Worm (Caenorhabditis elegans) whole organism, L4 larva: ENCODE results near the gene F42C5.6.

Experiments used
- D1046.2 ChIP-seq: fragments of 200-800 bp; sonication (Bioruptor generic); IDR thresholded peaks from 2 replicates; pipeline ENCODE4 v1.3.6; 2022; ENCODE audit warnings: missing genetic modification characterization, missing compliant biosample characterization
- F37D6.2 ChIP-seq: sonication (generic microtip); optimal IDR thresholded peaks from 2 replicates; lab custom pipeline; 2016; ENCODE audit warnings: mild to moderate bottlenecking, missing genetic modification characterization, missing compliant biosample characterization
- F44E2.7 ChIP-seq: fragments of 200-800 bp; sonication (Bioruptor generic); IDR thresholded peaks from 2 replicates; pipeline ENCODE4 v2.1.2; 2022; ENCODE audit warnings: missing genetic modification characterization, missing compliant biosample characterization
- Y105C5A.15 ChIP-seq: fragments of 200-800 bp; sonication (Bioruptor generic); IDR thresholded peaks from 2 replicates; pipeline ENCODE4 v1.3.6; 2022; ENCODE audit warnings: missing genetic modification characterization, missing compliant biosample characterization
- ZK337.2 ChIP-seq: fragments of 200-800 bp; sonication (Bioruptor generic); IDR thresholded peaks from 2 replicates; pipeline ENCODE4 v1.3.6; 2022; ENCODE audit warnings: missing genetic modification reagents, missing genetic modification characterization, missing compliant biosample characterization
- aha-1 ChIP-seq: fragments of 150-350 bp; peaks from one replicate; lab custom pipeline; 2014; ENCODE audit warnings: missing biosample characterization, missing genetic modification characterization
- ceh-20 ChIP-seq: fragments of 200-800 bp; sonication (Bioruptor generic); IDR thresholded peaks from 2 replicates; pipeline ENCODE4 v1.3.6; 2022; ENCODE audit warnings: missing genetic modification reagents, missing genetic modification characterization, missing compliant biosample characterization
- ceh-62 ChIP-seq: sonication (generic microtip); optimal IDR thresholded peaks from 2 replicates; lab custom pipeline; 2017; ENCODE audit warnings: missing biosample characterization, missing genetic modification characterization
- ctbp-1 ChIP-seq: fragments of 200-800 bp; sonication (Bioruptor generic); IDR thresholded peaks from 2 replicates; pipeline ENCODE4 v1.3.6; 2022; ENCODE audit warnings: missing genetic modification reagents, missing genetic modification characterization, missing compliant biosample characterization
- daf-12 ChIP-seq: fragments of 150-350 bp; optimal IDR thresholded peaks from 2 replicates; lab custom pipeline; 2014; ENCODE audit warnings: missing biosample characterization, missing genetic modification reagents, missing genetic modification characterization
- daf-16 ChIP-seq, 3 experiments: sonication (generic microtip); optimal IDR thresholded peaks; 2 replicates each; lab custom pipeline; 2016 to 2017; ENCODE audit warnings: missing genetic modification characterization in 3 of 3, missing genetic modification reagents in 3 of 3, mild to moderate bottlenecking in 2 of 3, missing compliant biosample characterization in 2 of 3, missing biosample characterization in 1 of 3, moderate library complexity in 1 of 3
- dmd-6 ChIP-seq: fragments of 200-800 bp; sonication (Bioruptor generic); IDR thresholded peaks from 2 replicates; pipeline ENCODE4 v1.3.6; 2022; ENCODE audit warnings: missing genetic modification reagents, missing genetic modification characterization, missing compliant biosample characterization
- dmd-9 ChIP-seq: fragments of 200-800 bp; sonication (Bioruptor generic); IDR thresholded peaks from 2 replicates; pipeline ENCODE4 v1.3.6; 2022; ENCODE audit warnings: missing genetic modification reagents, missing genetic modification characterization, missing compliant biosample characterization
- dve-1 ChIP-seq: sonication (generic microtip); optimal IDR thresholded peaks from 2 replicates; lab custom pipeline; 2017; ENCODE audit warnings: antibody characterized with exemption, mild to moderate bottlenecking, missing genetic modification characterization, missing compliant biosample characterization; ENCODE audit not compliant: insufficient read depth
- fkh-10 ChIP-seq: fragments of 150-350 bp; optimal IDR thresholded peaks from 2 replicates; lab custom pipeline; 2014; ENCODE audit warnings: missing biosample characterization, missing genetic modification reagents, missing genetic modification characterization
- fos-1 ChIP-seq: fragments of 150-350 bp; optimal IDR thresholded peaks from 2 replicates; lab custom pipeline; 2014; ENCODE audit warnings: missing biosample characterization, missing genetic modification characterization
- hlh-11 ChIP-seq: fragments of 200-800 bp; sonication (Bioruptor generic); optimal IDR thresholded peaks from 2 replicates; lab custom pipeline; 2018; ENCODE audit warnings: mild to moderate bottlenecking, missing genetic modification characterization, missing compliant biosample characterization
- hlh-30 ChIP-seq: sonication (generic microtip); optimal IDR thresholded peaks from 2 replicates; lab custom pipeline; 2017; ENCODE audit warnings: antibody characterized with exemption, mild to moderate bottlenecking, missing genetic modification characterization, missing compliant biosample characterization; ENCODE audit not compliant: insufficient read depth
- lin-13 ChIP-seq: fragments of 150-350 bp; optimal IDR thresholded peaks from 2 replicates; lab custom pipeline; 2014; ENCODE audit warnings: missing biosample characterization, missing genetic modification reagents, missing genetic modification characterization
- lin-39 ChIP-seq: fragments of 150-350 bp; optimal IDR thresholded peaks from 2 replicates; lab custom pipeline; 2014; ENCODE audit warnings: missing biosample characterization, missing genetic modification reagents, missing genetic modification characterization
- lir-3 ChIP-seq: sonication (generic microtip); optimal IDR thresholded peaks from 2 replicates; lab custom pipeline; 2016; ENCODE audit warnings: mild to moderate bottlenecking, missing genetic modification characterization, missing compliant biosample characterization
- lsy-2 ChIP-seq, 2 experiments: fragments of 150-350 bp in 1 of 2; sonication (generic microtip) in 1 of 2; optimal IDR thresholded peaks; 2 replicates each; lab custom pipeline; 2014 to 2017; ENCODE audit warnings: missing biosample characterization in 2 of 2, missing genetic modification characterization in 2 of 2
- madf-5 ChIP-seq, 2 experiments: fragments of 200-800 bp; sonication (Bioruptor generic); IDR thresholded peaks; 2 replicates each; pipeline ENCODE4 v1.3.6; 2022; ENCODE audit warnings: missing compliant biosample characterization in 2 of 2, missing genetic modification characterization in 2 of 2
- mep-1 ChIP-seq: fragments of 150-350 bp; sonication (generic microtip); optimal IDR thresholded peaks from 3 replicates; lab custom pipeline; 2014; ENCODE audit warnings: missing biosample characterization, missing genetic modification characterization
- mes-2 ChIP-seq: sonication (generic microtip); optimal IDR thresholded peaks from 2 replicates; lab custom pipeline; 2016; ENCODE audit warnings: missing genotype, mild to moderate bottlenecking, missing genetic modification characterization, missing compliant biosample characterization; ENCODE audit not compliant: poor library complexity, severe bottlenecking
- mxl-3 ChIP-seq: fragments of 200-800 bp; sonication (Bioruptor generic); optimal IDR thresholded peaks from 2 replicates; lab custom pipeline; 2018; ENCODE audit warnings: mild to moderate bottlenecking, missing genetic modification characterization, missing compliant biosample characterization
- nhr-10 ChIP-seq: fragments of 150-350 bp; optimal IDR thresholded peaks from 2 replicates; lab custom pipeline; 2014; ENCODE audit warnings: missing biosample characterization, missing genetic modification characterization
- nhr-11 ChIP-seq: fragments of 150-350 bp; optimal IDR thresholded peaks from 2 replicates; lab custom pipeline; 2014; ENCODE audit warnings: missing biosample characterization, missing genetic modification characterization
- nhr-237 ChIP-seq: sonication (generic microtip); optimal IDR thresholded peaks from 2 replicates; lab custom pipeline; 2017; ENCODE audit warnings: missing biosample characterization, missing genetic modification characterization
- nhr-25 ChIP-seq: sonication (generic microtip); optimal IDR thresholded peaks from 2 replicates; lab custom pipeline; 2017; ENCODE audit warnings: missing genetic modification characterization, mild to moderate bottlenecking, missing compliant biosample characterization, antibody characterized with exemption, moderate library complexity, borderline replicate concordance; ENCODE audit not compliant: insufficient read depth
- nhr-28 ChIP-seq: fragments of 150-350 bp; optimal IDR thresholded peaks from 2 replicates; lab custom pipeline; 2014; ENCODE audit warnings: missing biosample characterization, missing genetic modification characterization
- nhr-6 ChIP-seq: fragments of 150-350 bp; optimal IDR thresholded peaks from 2 replicates; lab custom pipeline; 2014; ENCODE audit warnings: missing biosample characterization, missing genetic modification characterization
- nhr-76 ChIP-seq: fragments of 150-350 bp; optimal IDR thresholded peaks from 2 replicates; lab custom pipeline; 2014; ENCODE audit warnings: missing biosample characterization, missing genetic modification characterization
- nhr-77 ChIP-seq: fragments of 150-350 bp; optimal IDR thresholded peaks from 2 replicates; lab custom pipeline; 2014; ENCODE audit warnings: missing biosample characterization, missing genetic modification characterization
- pqm-1 ChIP-seq: sonication (generic microtip); optimal IDR thresholded peaks from 2 replicates; lab custom pipeline; 2017; ENCODE audit warnings: missing biosample characterization, missing genetic modification characterization
- saeg-2 ChIP-seq: fragments of 200-800 bp; sonication (Bioruptor generic); IDR thresholded peaks from 2 replicates; pipeline ENCODE4 v1.3.6; 2022; ENCODE audit warnings: missing genetic modification reagents, missing genetic modification characterization, missing compliant biosample characterization
- set-16 ChIP-seq: fragments of 200-800 bp; sonication (Bioruptor generic); IDR thresholded peaks from 2 replicates; pipeline ENCODE4 v1.3.6; 2022; ENCODE audit warnings: missing genetic modification reagents, missing genetic modification characterization, missing compliant biosample characterization
- spr-1 ChIP-seq: sonication (generic microtip); optimal IDR thresholded peaks from 2 replicates; lab custom pipeline; 2016; ENCODE audit warnings: mild to moderate bottlenecking, missing genetic modification characterization, missing compliant biosample characterization
- unc-39 ChIP-seq: sonication (generic microtip); optimal IDR thresholded peaks from 2 replicates; lab custom pipeline; 2017; ENCODE audit warnings: missing biosample characterization, missing genetic modification characterization
- unc-62 ChIP-seq, 3 experiments: fragments of 150-350 bp in 1 of 3; sonication (generic microtip); optimal IDR thresholded peaks in 2 of 3; peaks in 1 of 3; 1 replicate in 1 of 3; 2 replicates in 2 of 3; lab custom pipeline; 2014 to 2017; ENCODE audit warnings: missing biosample characterization in 3 of 3, missing genetic modification characterization in 3 of 3, missing genetic modification reagents in 3 of 3, missing genotype in 1 of 3
- zag-1 ChIP-seq: fragments of 150-350 bp; optimal IDR thresholded peaks from 2 replicates; lab custom pipeline; 2014; ENCODE audit warnings: missing biosample characterization, missing genetic modification characterization
- ztf-11 ChIP-seq: fragments of 150-350 bp; optimal IDR thresholded peaks from 2 replicates; lab custom pipeline; 2014; ENCODE audit warnings: missing biosample characterization, missing genetic modification characterization
- ztf-7 ChIP-seq: fragments of 150-350 bp; optimal IDR thresholded peaks from 2 replicates; lab custom pipeline; 2014; ENCODE audit warnings: missing biosample characterization, missing genetic modification characterization

Gene F42C5.6

DNA sequence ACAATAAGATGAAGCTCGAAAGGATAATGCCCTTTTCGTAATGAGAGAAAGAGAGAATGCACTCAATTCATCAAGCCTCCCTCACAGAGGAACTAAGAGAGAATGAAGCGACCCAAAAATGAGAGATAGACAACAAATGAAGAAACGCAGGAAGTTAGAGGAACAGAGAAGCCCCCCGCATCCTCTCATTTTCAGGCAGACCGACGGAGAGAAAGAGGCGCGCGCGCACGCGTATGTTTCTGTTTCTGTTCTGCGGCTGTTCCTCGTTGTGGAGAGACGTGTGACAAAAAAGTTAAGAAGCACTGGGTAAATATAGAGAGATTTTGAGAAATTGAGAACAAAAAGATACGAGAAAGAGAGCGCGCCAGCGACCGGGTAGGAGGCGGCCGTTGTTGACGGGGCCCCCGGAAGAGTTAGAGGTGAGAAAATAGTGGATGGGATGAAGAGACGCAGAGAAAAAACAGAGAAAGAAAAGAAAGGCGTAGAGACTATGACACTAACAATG, 11.1 kb upstream of the F42C5.6 start (continued):
- TF ChIP-seq hlh-11 (tag; lab: Kevin White, UChicago) (peak; percentile 97), mep-1 (tag; lab: Kevin White, UChicago) (peak; percentile 86), mes-2 (tag; lab: Kevin White, UChicago) (peak; percentile 44), nhr-11 (peak; percentile 84), ZK337.2 (GFP tag; lab: Robert Waterston, UW) (no peak), daf-16 (GFP tag; optimal IDR thresholded peaks at IDR 0.05; lab: Kevin White, UChicago) (peak; percentile 10 to 97), daf-16 (tag; optimal IDR thresholded peaks at IDR 0.05; lab: Kevin White, UChicago) (peak; percentile 74), ztf-11 (tag; lab: Kevin White, UChicago) (no peak), ceh-20 (GFP tag; lab: Robert Waterston, UW) (peak; percentile 89), nhr-28 (tag; lab: Kevin White, UChicago) (peak; percentile 88), nhr-25 (tag; lab: Kevin White, UChicago) (peak; percentile 9), pqm-1 (tag; lab: Kevin White, UChicago) (no peak), nhr-77 (peak; percentile 36), lin-13 (peak; percentile 41), lsy-2 (tag; optimal IDR thresholded peaks at IDR 0.05; lab: Kevin White, UChicago) (peak; percentile 40 to 74), nhr-237 (tag; lab: Kevin White, UChicago) (no peak), lin-39 (tag; lab: Kevin White, UChicago) (no peak), ctbp-1 (peak; percentile 89), saeg-2 (GFP tag; lab: Robert Waterston, UW) (0 out of 2 replicates have a peak, but pooled peaks have one; percentile 22), aha-1 (tag; lab: Kevin White, UChicago) (peak; percentile 99), unc-39 (tag; lab: Kevin White, UChicago) (no peak), daf-12 (tag; lab: Kevin White, UChicago) (no peak), fkh-10 (GFP tag; lab: Kevin White, UChicago) (peak; percentile 81), ztf-7 (peak; percentile 12), unc-62 (GFP tag; optimal IDR thresholded peaks at IDR 0.05 in 1 of 2; lab: Kevin White, UChicago) (peak in 1 of 2 experiments; percentile 91), unc-62 (tag; optimal IDR thresholded peaks at IDR 0.05; lab: Kevin White, UChicago) (no peak), dmd-6 (GFP tag; lab: Robert Waterston, UW) (peak; percentile 87)

DNA sequence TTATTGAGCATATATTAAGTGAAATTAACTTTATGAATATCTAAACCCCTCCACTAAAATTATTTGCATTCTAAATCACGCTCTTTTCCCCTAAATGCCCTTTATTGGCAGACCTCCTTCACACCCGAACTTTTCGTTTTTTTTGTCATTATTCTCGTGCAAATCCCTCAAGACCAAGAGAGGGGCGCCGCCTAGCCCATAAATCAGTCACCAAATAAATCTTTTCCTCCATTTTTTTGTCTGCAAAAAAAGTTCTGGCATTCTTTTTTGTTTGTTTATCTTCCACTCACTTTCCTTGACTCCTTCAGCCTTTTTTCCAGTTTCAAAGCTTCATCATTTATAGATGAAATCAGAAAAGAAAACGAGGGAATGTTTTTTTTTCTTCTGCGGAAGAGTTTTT, 10.0 kb upstream of the F42C5.6 start:
- TF ChIP-seq ceh-20 (GFP tag; lab: Robert Waterston, UW) (peak; percentile 77), F44E2.7 (GFP tag; lab: Robert Waterston, UW) (no peak), mep-1 (tag; lab: Kevin White, UChicago) (peak; percentile 15), hlh-30 (tag; lab: Kevin White, UChicago) (peak; percentile 49), D1046.2 (GFP tag; lab: Robert Waterston, UW) (no peak), unc-62 (GFP tag; optimal IDR thresholded peaks at IDR 0.05 in 1 of 2; lab: Kevin White, UChicago) (peak in 1 of 2 experiments; percentile 90), unc-62 (tag; optimal IDR thresholded peaks at IDR 0.05; lab: Kevin White, UChicago) (no peak)

DNA sequence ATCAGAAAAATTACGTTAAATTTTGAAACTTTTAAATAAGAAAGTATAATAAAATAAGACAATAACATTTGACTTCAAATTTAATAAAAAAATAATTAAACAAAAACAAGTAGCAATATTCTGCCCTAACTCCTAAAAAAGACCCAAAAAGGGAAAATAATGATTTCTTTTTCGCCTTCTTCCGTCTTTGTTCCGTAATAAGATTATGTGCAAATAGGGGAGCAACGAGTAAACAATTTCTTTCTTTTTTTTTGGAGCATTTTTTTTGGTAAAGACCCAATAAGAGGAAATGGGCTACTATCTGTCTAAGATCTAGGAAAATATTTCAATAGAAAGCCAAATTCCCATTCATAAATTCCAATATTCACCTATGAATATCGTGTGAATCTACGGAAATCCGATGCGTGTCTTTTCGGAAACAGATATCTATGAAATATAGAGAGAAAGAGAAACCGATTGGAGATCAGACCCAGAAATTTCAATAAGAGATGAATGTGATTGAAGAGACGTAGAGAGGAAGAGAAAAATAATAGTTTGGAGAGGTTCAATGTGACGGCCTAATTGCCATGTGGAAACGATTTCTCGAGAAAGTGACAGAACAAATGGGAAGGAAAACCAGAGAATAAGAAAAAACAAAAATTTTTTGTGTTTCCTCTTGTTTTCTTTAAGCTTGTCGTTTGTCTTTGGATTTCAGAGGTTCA, 9.1 kb upstream of the F42C5.6 start:
- TF ChIP-seq nhr-10 (tag; lab: Kevin White, UChicago) (no peak), madf-5 (GFP tag; IDR thresholded peaks at IDR 0.05; lab: Robert Waterston, UW) (no peak), unc-62 (GFP tag; optimal IDR thresholded peaks at IDR 0.05 in 1 of 2; lab: Kevin White, UChicago) (peak in 1 of 2 experiments; percentile 96), unc-62 (tag; optimal IDR thresholded peaks at IDR 0.05; lab: Kevin White, UChicago) (no peak), Y105C5A.15 (GFP tag; lab: Robert Waterston, UW) (no peak), dmd-9 (GFP tag; lab: Robert Waterston, UW) (no peak), nhr-6 (tag; lab: Kevin White, UChicago) (no peak), fos-1 (tag; lab: Kevin White, UChicago) (no peak), D1046.2 (GFP tag; lab: Robert Waterston, UW) (no peak), spr-1 (tag; lab: Kevin White, UChicago) (no peak), nhr-76 (tag; lab: Kevin White, UChicago) (no peak), set-16 (GFP tag; lab: Robert Waterston, UW) (no peak), fkh-10 (GFP tag; lab: Kevin White, UChicago) (no peak), hlh-30 (tag; lab: Kevin White, UChicago) (peak; percentile 71), lir-3 (tag; lab: Kevin White, UChicago) (no peak), nhr-28 (tag; lab: Kevin White, UChicago) (peak; percentile 16), zag-1 (no peak), F37D6.2 (tag; lab: Kevin White, UChicago) (no peak), nhr-11 (no peak), hlh-11 (tag; lab: Kevin White, UChicago) (peak; percentile 30), lsy-2 (tag; optimal IDR thresholded peaks at IDR 0.05; lab: Kevin White, UChicago) (peak in 1 of 2 experiments; percentile 22), mep-1 (tag; lab: Kevin White, UChicago) (peak; percentile 5), ceh-62 (tag; lab: Kevin White, UChicago) (no peak), dve-1 (peak; percentile 23), mxl-3 (GFP tag; lab: Kevin White, UChicago) (peak; percentile 35)
